Worm (Caenorhabditis elegans) whole organism, L3 larva: ENCODE data around the gene C30B5.6.

Experiments
- R02D3.7 ChIP-seq: fragments of 150-350 bp; optimal IDR thresholded peaks from 2 replicates; lab custom pipeline; 2014; ENCODE audit warnings: missing biosample characterization, missing genetic modification characterization
- fkh-10 ChIP-seq: sonication (generic microtip); optimal IDR thresholded peaks from 2 replicates; lab custom pipeline; 2017; ENCODE audit warnings: missing biosample characterization, missing genetic modification reagents, missing genetic modification characterization
- mdl-1 ChIP-seq: fragments of 150-350 bp; optimal IDR thresholded peaks from 2 replicates; lab custom pipeline; 2014; ENCODE audit warnings: missing biosample characterization, missing genetic modification characterization
- nhr-11 ChIP-seq: fragments of 150-350 bp; optimal IDR thresholded peaks from 2 replicates; lab custom pipeline; 2014; ENCODE audit warnings: missing biosample characterization, missing genetic modification characterization
- nhr-237 ChIP-seq: fragments of 150-350 bp; optimal IDR thresholded peaks from 2 replicates; lab custom pipeline; 2014; ENCODE audit warnings: missing biosample characterization, missing genetic modification characterization
- nhr-43 ChIP-seq: sonication (generic microtip); optimal IDR thresholded peaks from 2 replicates; lab custom pipeline; 2016; ENCODE audit warnings: mild to moderate bottlenecking, missing genetic modification characterization, missing compliant biosample characterization; ENCODE audit not compliant: poor library complexity, severe bottlenecking
- pha-4 ChIP-seq: fragments of 150-350 bp; optimal IDR thresholded peaks from 2 replicates; lab custom pipeline; 2014; ENCODE audit warnings: missing biosample characterization, missing genetic modification reagents, missing genetic modification characterization
- unc-62 ChIP-seq: fragments of 150-350 bp; sonication (generic microtip); optimal IDR thresholded peaks from 4 replicates; lab custom pipeline; 2014; ENCODE audit warnings: missing biosample characterization, missing genetic modification reagents, missing genetic modification characterization
- ztf-11 ChIP-seq: fragments of 150-350 bp; optimal IDR thresholded peaks from 2 replicates; lab custom pipeline; 2014; ENCODE audit warnings: missing biosample characterization, missing genetic modification characterization
- ztf-4 ChIP-seq: fragments of 150-350 bp; optimal IDR thresholded peaks from 2 replicates; lab custom pipeline; 2014; ENCODE audit warnings: missing biosample characterization, missing genetic modification characterization

- TF ChIP-seq ztf-4 (tag; lab: Kevin White, UChicago) = no peak
- TF ChIP-seq R02D3.7 = no peak
- no peak for TF ChIP-seq unc-62
- no peak for TF ChIP-seq fkh-10 (GFP tag; lab: Kevin White, UChicago)
- TF ChIP-seq mdl-1 (tag; lab: Kevin White, UChicago) = no peak
- TF ChIP-seq nhr-11 (tag; lab: Kevin White, UChicago) = no peak
- no peak for TF ChIP-seq ztf-11 (tag; lab: Kevin White, UChicago)
- no peak for TF ChIP-seq nhr-237 (tag; lab: Kevin White, UChicago)
- TF ChIP-seq pha-4 = no peak
- TF ChIP-seq nhr-43 (tag; lab: Kevin White, UChicago) = no peak
Measured at ce11 chrII:6219346-6219745, 3.1 kb downstream of the C30B5.6 start, which contains the start of gene mks-2.
